Fruit fly (Drosophila melanogaster) whole organism, embryonic: ENCODE results near the gene CG4820.

Experiments
- Asciz ChIP-seq: fragments of 200-800 bp; sonication (Bioruptor generic); optimal IDR thresholded peaks from 2 replicates; lab custom pipeline; 2017; ENCODE audit warnings: missing biosample characterization, mild to moderate bottlenecking, missing genetic modification characterization, missing genetic modification reagents
- CG11093 ChIP-seq: fragments of 200-800 bp; sonication (Bioruptor generic); IDR thresholded peaks from 3 replicates; pipeline ENCODE4 v1.3.6; 2022; ENCODE audit warnings: missing biosample characterization, missing genetic modification characterization
- CG11560 ChIP-seq: fragments of 200-800 bp; sonication (Bioruptor generic); IDR thresholded peaks from 3 replicates; pipeline ENCODE4 v1.3.6; 2022; ENCODE audit warnings: missing biosample characterization, missing genetic modification characterization
- CG12299 ChIP-seq: fragments of 200-800 bp; sonication (Bioruptor generic); optimal IDR thresholded peaks from 2 replicates; lab custom pipeline; 2018; ENCODE audit warnings: missing biosample characterization, mild to moderate bottlenecking, missing genetic modification characterization
- CG13123 ChIP-seq: fragments of 200-800 bp; sonication (Bioruptor generic); optimal IDR thresholded peaks from 2 replicates; lab custom pipeline; 2016; ENCODE audit warnings: missing biosample characterization, missing genetic modification characterization
- CG13296 ChIP-seq: fragments of 200-800 bp; sonication (Bioruptor generic); optimal IDR thresholded peaks from 3 replicates; lab custom pipeline; 2018; ENCODE audit warnings: missing biosample characterization, mild to moderate bottlenecking, missing genetic modification characterization
- CG15073 ChIP-seq: fragments of 200-800 bp; sonication (Bioruptor generic); optimal IDR thresholded peaks from 2 replicates; lab custom pipeline; 2016; ENCODE audit warnings: missing biosample characterization, missing genetic modification characterization
- CG1602 ChIP-seq: fragments of 200-800 bp; sonication (Bioruptor generic); optimal IDR thresholded peaks from 3 replicates; lab custom pipeline; 2016; ENCODE audit warnings: missing biosample characterization, missing genetic modification characterization
- CG1647 ChIP-seq: fragments of 200-800 bp; sonication (Bioruptor generic); optimal IDR thresholded peaks from 3 replicates; lab custom pipeline; 2016; ENCODE audit warnings: missing biosample characterization, missing genetic modification characterization
- CG17359 ChIP-seq: fragments of 200-800 bp; sonication (Bioruptor generic); optimal IDR thresholded peaks from 3 replicates; lab custom pipeline; 2018; ENCODE audit warnings: missing biosample characterization, mild to moderate bottlenecking, missing genetic modification characterization, moderate library complexity
- CG17612 ChIP-seq: fragments of 200-800 bp; sonication (Bioruptor generic); IDR thresholded peaks from 2 replicates; pipeline ENCODE4 v1.3.6; 2022; ENCODE audit warnings: missing biosample characterization, missing genetic modification characterization
- CG17829 ChIP-seq: fragments of 200-800 bp; optimal IDR thresholded peaks from 2 replicates; lab custom pipeline; 2019; ENCODE audit warnings: missing biosample characterization, mild to moderate bottlenecking, missing genetic modification characterization, moderate library complexity
- CG18262 ChIP-seq: fragments of 200-800 bp; optimal IDR thresholded peaks from 3 replicates; lab custom pipeline; 2019; ENCODE audit warnings: missing biosample characterization, mild to moderate bottlenecking, missing genetic modification characterization, moderate library complexity
- CG33213 ChIP-seq: fragments of 200-800 bp; sonication (Bioruptor generic); optimal IDR thresholded peaks from 3 replicates; lab custom pipeline; 2016; ENCODE audit warnings: missing biosample characterization, missing genetic modification characterization
- CG34422 ChIP-seq: fragments of 200-800 bp; sonication (Bioruptor generic); IDR thresholded peaks from 3 replicates; pipeline ENCODE4 v1.3.6; 2022; ENCODE audit warnings: missing biosample characterization, missing genetic modification characterization
- CG4617 ChIP-seq: fragments of 200-800 bp; sonication (Bioruptor generic); optimal IDR thresholded peaks from 3 replicates; lab custom pipeline; 2016; ENCODE audit warnings: missing biosample characterization, missing genetic modification characterization, borderline replicate concordance
- CG5245 ChIP-seq: fragments of 200-800 bp; sonication (Bioruptor generic); optimal IDR thresholded peaks from 3 replicates; lab custom pipeline; 2016; ENCODE audit warnings: missing biosample characterization, missing genetic modification characterization
- CG5953 ChIP-seq: fragments of 200-800 bp; sonication (Bioruptor generic); IDR thresholded peaks from 2 replicates; pipeline ENCODE4 v1.3.6; 2022; ENCODE audit warnings: missing biosample characterization, missing genetic modification characterization
- CG6765 ChIP-seq: fragments of 200-800 bp; sonication (Bioruptor generic); optimal IDR thresholded peaks from 3 replicates; lab custom pipeline; 2017; ENCODE audit warnings: missing biosample characterization, mild to moderate bottlenecking, missing genetic modification characterization
- CG6854 ChIP-seq: fragments of 200-800 bp; sonication (Bioruptor generic); optimal IDR thresholded peaks from 3 replicates; lab custom pipeline; 2017; ENCODE audit warnings: missing biosample characterization, mild to moderate bottlenecking, missing genetic modification characterization
- CG8290 ChIP-seq, 3 experiments: fragments of 200-800 bp; sonication (Bioruptor generic); optimal IDR thresholded peaks; 2 replicates each; lab custom pipeline; 2016 to 2019; ENCODE audit warnings: missing biosample characterization in 3 of 3, missing genetic modification characterization in 3 of 3, mild to moderate bottlenecking in 2 of 3, moderate library complexity in 1 of 3
- Dref ChIP-seq: fragments of 200-800 bp; sonication (Bioruptor generic); IDR thresholded peaks from 2 replicates; pipeline ENCODE4 v1.3.6; 2022; ENCODE audit warnings: missing biosample characterization, missing genetic modification characterization
- Drgx ChIP-seq: fragments of 200-800 bp; sonication (Bioruptor generic); IDR thresholded peaks from 2 replicates; pipeline ENCODE4 v1.3.6; 2022; ENCODE audit warnings: missing biosample characterization, missing genetic modification characterization
- Ets65A ChIP-seq: fragments of 200-800 bp; sonication (Bioruptor generic); peaks from one replicate; lab custom pipeline; 2016; ENCODE audit warnings: missing biosample characterization, missing genetic modification characterization
- Hey ChIP-seq: fragments of 200-800 bp; sonication (Bioruptor generic); optimal IDR thresholded peaks from 3 replicates; lab custom pipeline; 2018; ENCODE audit warnings: missing biosample characterization, mild to moderate bottlenecking, missing genetic modification characterization
- Hmx ChIP-seq: fragments of 200-800 bp; sonication (Bioruptor generic); optimal IDR thresholded peaks from 2 replicates; lab custom pipeline; 2016; ENCODE audit warnings: missing biosample characterization, missing genetic modification characterization
- Meics ChIP-seq: fragments of 200-800 bp; sonication (Bioruptor generic); optimal IDR thresholded peaks from 2 replicates; lab custom pipeline; 2017; ENCODE audit warnings: missing biosample characterization, mild to moderate bottlenecking, missing genetic modification characterization
- Sry-δ ChIP-seq: fragments of 200-800 bp; sonication (Bioruptor generic); optimal IDR thresholded peaks from 2 replicates; lab custom pipeline; 2016; ENCODE audit warnings: missing biosample characterization, missing genetic modification characterization
- Trl ChIP-seq, 3 experiments: fragments of >200 bp in 2 of 3; fragments of 200-800 bp in 1 of 3; sonication (Bioruptor generic) in 1 of 3; optimal IDR thresholded peaks; 2 replicates in 1 of 3; 3 replicates in 2 of 3; lab custom pipeline; 2016 to 2017; ENCODE audit warnings: missing biosample characterization in 1 of 3, missing genetic modification characterization in 1 of 3
- cas ChIP-seq: fragments of 200-800 bp; sonication (Bioruptor generic); IDR thresholded peaks from 2 replicates; pipeline ENCODE4 v1.3.6; 2022; ENCODE audit warnings: missing biosample characterization, missing genetic modification characterization
- emc ChIP-seq: fragments of 200-800 bp; sonication (Bioruptor generic); optimal IDR thresholded peaks from 2 replicates; lab custom pipeline; 2016; ENCODE audit warnings: missing biosample characterization, missing genetic modification characterization
- exex ChIP-seq: fragments of 200-800 bp; sonication (Bioruptor generic); optimal IDR thresholded peaks from 4 replicates; lab custom pipeline; 2018; ENCODE audit warnings: missing biosample characterization, mild to moderate bottlenecking, missing genetic modification characterization, moderate library complexity
- fd3F ChIP-seq: fragments of 200-800 bp; sonication (Bioruptor generic); optimal IDR thresholded peaks from 2 replicates; lab custom pipeline; 2018; ENCODE audit warnings: missing biosample characterization, mild to moderate bottlenecking, missing genetic modification characterization, moderate library complexity
- gce ChIP-seq: fragments of 200-800 bp; sonication (Bioruptor generic); IDR thresholded peaks from 3 replicates; pipeline ENCODE4 v1.3.6; 2022; ENCODE audit warnings: missing biosample characterization, missing genetic modification characterization
- gro ChIP-seq: fragments of 200-800 bp; sonication (Bioruptor generic); optimal IDR thresholded peaks from 2 replicates; lab custom pipeline; 2016; ENCODE audit warnings: missing biosample characterization, missing genetic modification characterization
- h ChIP-seq: fragments of >200 bp; optimal IDR thresholded peaks from 2 replicates; lab custom pipeline; 2017
- her ChIP-seq: fragments of 200-800 bp; sonication (Bioruptor generic); optimal IDR thresholded peaks from 2 replicates; lab custom pipeline; 2016; ENCODE audit warnings: missing biosample characterization, missing genetic modification characterization
- inv ChIP-seq: fragments of 200-800 bp; sonication (Bioruptor generic); IDR thresholded peaks from 2 replicates; pipeline ENCODE4 v1.3.6; 2022; ENCODE audit warnings: missing biosample characterization, missing genetic modification characterization; ENCODE audit not compliant: partially characterized antibody
- lab ChIP-seq: fragments of 200-800 bp; sonication (Bioruptor generic); optimal IDR thresholded peaks from 3 replicates; lab custom pipeline; 2017; ENCODE audit warnings: missing biosample characterization, missing genetic modification characterization, mild to moderate bottlenecking, moderate library complexity, missing genetic modification reagents
- lola ChIP-seq, 3 experiments: fragments of >200 bp in 2 of 3; fragments of 200-800 bp in 1 of 3; sonication (Bioruptor generic) in 1 of 3; optimal IDR thresholded peaks; 2 replicates each; lab custom pipeline; 2017 to 2019; ENCODE audit warnings: missing biosample characterization in 3 of 3, missing genetic modification characterization in 3 of 3, mild to moderate bottlenecking in 1 of 3, moderate library complexity in 1 of 3
- luna ChIP-seq: fragments of 200-800 bp; sonication (Bioruptor generic); optimal IDR thresholded peaks from 2 replicates; lab custom pipeline; 2016; ENCODE audit warnings: missing biosample characterization, missing genetic modification characterization
- maf-S ChIP-seq: fragments of 200-800 bp; sonication (Bioruptor generic); optimal IDR thresholded peaks from 2 replicates; lab custom pipeline; 2016; ENCODE audit warnings: missing biosample characterization, missing genetic modification characterization
- odd ChIP-seq: fragments of 200-800 bp; sonication (Bioruptor generic); optimal IDR thresholded peaks from 2 replicates; lab custom pipeline; 2017; ENCODE audit warnings: missing biosample characterization, mild to moderate bottlenecking, missing genetic modification characterization
- scrt ChIP-seq: fragments of 200-800 bp; sonication (Bioruptor generic); optimal IDR thresholded peaks from 2 replicates; lab custom pipeline; 2018; ENCODE audit warnings: missing biosample characterization, mild to moderate bottlenecking, missing genetic modification characterization, moderate library complexity
- sens-2 ChIP-seq: fragments of 200-800 bp; sonication (Bioruptor generic); IDR thresholded peaks from 2 replicates; pipeline ENCODE4 v1.3.6; 2022; ENCODE audit warnings: missing biosample characterization, missing genetic modification characterization
- slou ChIP-seq: fragments of 200-800 bp; sonication (Bioruptor generic); optimal IDR thresholded peaks from 3 replicates; lab custom pipeline; 2016; ENCODE audit warnings: missing biosample characterization, missing genetic modification characterization
- slp2 ChIP-seq: fragments of 200-800 bp; sonication (Bioruptor generic); optimal IDR thresholded peaks from 2 replicates; lab custom pipeline; 2016; ENCODE audit warnings: missing biosample characterization, missing genetic modification characterization
- stc ChIP-seq: fragments of 200-800 bp; sonication (Bioruptor generic); IDR thresholded peaks from 2 replicates; pipeline ENCODE4 v1.3.6; 2022; ENCODE audit warnings: missing biosample characterization, missing genetic modification characterization
- tna ChIP-seq: fragments of 200-800 bp; sonication (Bioruptor generic); IDR thresholded peaks from 2 replicates; pipeline ENCODE4 v1.3.6; 2022; ENCODE audit warnings: missing biosample characterization, missing genetic modification characterization; ENCODE audit not compliant: partially characterized antibody
- wdn ChIP-seq: fragments of 200-800 bp; sonication (Bioruptor generic); IDR thresholded peaks from 2 replicates; pipeline ENCODE4 v1.3.6; 2022; ENCODE audit warnings: missing biosample characterization, missing genetic modification characterization

CG4820 gene

dm6 chr3R:11243951-11244660 lies 27.8 kb downstream of the CG4820 start, which contains the start of the genes CG17734 and CG5214 (continued):
- TF ChIP-seq Sry-δ (GFP tag; lab: Kevin White, UChicago): peak; percentile 73
- no peak for TF ChIP-seq her (GFP tag; lab: Kevin White, UChicago)
- no peak for TF ChIP-seq odd
- TF ChIP-seq gro (GFP tag; lab: Kevin White, UChicago): peak; percentile 71
- no peak for TF ChIP-seq gce (GFP tag; lab: Robert Waterston, UW)
- TF ChIP-seq Trl (optimal IDR thresholded peaks at IDR 0.05; lab: Kevin White, UChicago): no peak
- TF ChIP-seq Trl (GFP tag; optimal IDR thresholded peaks at IDR 0.05; lab: Kevin White, UChicago): peak; percentile 34
- TF ChIP-seq fd3F: no peak
- no peak for TF ChIP-seq CG12299 (tag; lab: Kevin White, UChicago)
- TF ChIP-seq CG15073: no peak
- no peak for TF ChIP-seq h (lab: Kevin White, UChicago)
- TF ChIP-seq Hmx: no peak
- peak; percentile 35 for TF ChIP-seq exex
- no peak for TF ChIP-seq sens-2
- no peak for TF ChIP-seq Drgx (GFP tag; lab: Robert Waterston, UW)
- no peak for TF ChIP-seq emc (GFP tag; lab: Kevin White, UChicago)
- TF ChIP-seq CG5953 (GFP tag; lab: Robert Waterston, UW): no peak
- no peak for TF ChIP-seq lab (GFP tag; lab: Kevin White, UChicago)
- TF ChIP-seq CG17612 (GFP tag; lab: Robert Waterston, UW): no peak
- no peak for TF ChIP-seq Asciz
- no peak for TF ChIP-seq CG17829 (tag; lab: Kevin White, UChicago)
- peak; percentile 33 for TF ChIP-seq CG8290 (GFP tag; optimal IDR thresholded peaks at IDR 0.05; lab: Kevin White, UChicago)
- TF ChIP-seq CG8290 (tag; optimal IDR thresholded peaks at IDR 0.05; lab: Kevin White, UChicago): no peak
- TF ChIP-seq CG13296 (GFP tag; lab: Kevin White, UChicago): no peak
- TF ChIP-seq CG17359 (tag; lab: Kevin White, UChicago): no peak
- TF ChIP-seq scrt (GFP tag; lab: Kevin White, UChicago): no peak
- TF ChIP-seq CG6854: no peak
- TF ChIP-seq CG1602 (GFP tag; lab: Kevin White, UChicago): no peak
- peak; percentile 79 for TF ChIP-seq Ets65A (GFP tag; lab: Kevin White, UChicago)
- no peak for TF ChIP-seq Dref (GFP tag; lab: Robert Waterston, UW)
- TF ChIP-seq CG1647 (GFP tag; lab: Kevin White, UChicago): peak; percentile 4
- TF ChIP-seq CG18262 (tag; lab: Kevin White, UChicago): no peak
- no peak for TF ChIP-seq lola (GFP tag; optimal IDR thresholded peaks at IDR 0.05; lab: Kevin White, UChicago)
- TF ChIP-seq Meics: no peak
- TF ChIP-seq cas (GFP tag; lab: Robert Waterston, UW): no peak
- no peak for TF ChIP-seq maf-S (GFP tag; lab: Kevin White, UChicago)
- no peak for TF ChIP-seq CG34422 (GFP tag; lab: Robert Waterston, UW)
- peak; percentile 71 for TF ChIP-seq inv (GFP tag; lab: Robert Waterston, UW)
- TF ChIP-seq CG5245 (GFP tag; lab: Kevin White, UChicago): peak; percentile 12
- no peak for TF ChIP-seq stc
- TF ChIP-seq luna (GFP tag; lab: Kevin White, UChicago): no peak
- no peak for TF ChIP-seq slp2 (GFP tag; lab: Kevin White, UChicago)
- no peak for TF ChIP-seq CG6765 (GFP tag; lab: Kevin White, UChicago)
- peak; percentile 6 for TF ChIP-seq slou (GFP tag; lab: Kevin White, UChicago)
- TF ChIP-seq CG33213: no peak
- TF ChIP-seq CG13123: peak; percentile 13
- TF ChIP-seq Hey (tag; lab: Kevin White, UChicago): no peak
- no peak for TF ChIP-seq wdn (GFP tag; lab: Robert Waterston, UW)
- no peak for TF ChIP-seq CG11093 (GFP tag; lab: Robert Waterston, UW)
- no peak for TF ChIP-seq CG11560 (tag; lab: Robert Waterston, UW)
- no peak for TF ChIP-seq tna (GFP tag; lab: Robert Waterston, UW)
- peak; percentile 49 for TF ChIP-seq CG4617 (GFP tag; lab: Kevin White, UChicago)
